Fruit fly (Drosophila melanogaster) whole organism, prepupa: ENCODE measurements around the gene CG33764.

Source experiments
- Blimp-1 ChIP-seq: fragments of 200-800 bp; sonication (Bioruptor generic); optimal IDR thresholded peaks from 3 replicates; lab custom pipeline; 2017; ENCODE audit warnings: missing biosample characterization, missing genetic modification characterization, mild to moderate bottlenecking, moderate library complexity, missing genetic modification reagents
- CG10631 ChIP-seq: fragments of 200-800 bp; sonication (Bioruptor generic); optimal IDR thresholded peaks from 2 replicates; lab custom pipeline; 2016; ENCODE audit warnings: missing biosample characterization, missing genetic modification characterization
- CG10669 ChIP-seq: fragments of 200-800 bp; sonication (Bioruptor generic); optimal IDR thresholded peaks from 3 replicates; lab custom pipeline; 2018; ENCODE audit warnings: missing biosample characterization, mild to moderate bottlenecking, missing genetic modification characterization, moderate library complexity
- CG11294 ChIP-seq: fragments of 200-800 bp; sonication (Bioruptor generic); IDR thresholded peaks from 2 replicates; pipeline ENCODE4 v1.3.6; 2022; ENCODE audit warnings: missing biosample characterization, missing genetic modification characterization
- CG11902 ChIP-seq: fragments of 200-800 bp; sonication (Bioruptor generic); optimal IDR thresholded peaks from 3 replicates; lab custom pipeline; 2016; ENCODE audit warnings: missing biosample characterization, missing genetic modification characterization
- CG15336 ChIP-seq: fragments of 200-800 bp; sonication (Bioruptor generic); IDR thresholded peaks from 2 replicates; pipeline ENCODE4 v1.3.6; 2022; ENCODE audit warnings: missing biosample characterization, missing genetic modification characterization
- CG1621 ChIP-seq: fragments of 200-800 bp; sonication (Bioruptor generic); optimal IDR thresholded peaks from 3 replicates; lab custom pipeline; 2018; ENCODE audit warnings: missing biosample characterization, mild to moderate bottlenecking, missing genetic modification characterization
- CG3032 ChIP-seq: fragments of 200-800 bp; optimal IDR thresholded peaks from 2 replicates; lab custom pipeline; 2019; ENCODE audit warnings: missing biosample characterization, mild to moderate bottlenecking, missing genetic modification characterization, moderate library complexity
- CG31627 ChIP-seq: fragments of 200-800 bp; sonication (Bioruptor generic); optimal IDR thresholded peaks from 3 replicates; lab custom pipeline; 2016; ENCODE audit warnings: missing biosample characterization, missing genetic modification characterization
- CG32006 ChIP-seq: fragments of 200-800 bp; sonication (Bioruptor generic); optimal IDR thresholded peaks from 3 replicates; lab custom pipeline; 2017; ENCODE audit warnings: missing biosample characterization, mild to moderate bottlenecking, missing genetic modification characterization
- CG3919 ChIP-seq: fragments of 200-800 bp; sonication (Bioruptor generic); optimal IDR thresholded peaks from 3 replicates; lab custom pipeline; 2016; ENCODE audit warnings: missing biosample characterization, missing genetic modification characterization
- CG6163 ChIP-seq: fragments of 200-800 bp; sonication (Bioruptor generic); IDR thresholded peaks from 3 replicates; pipeline ENCODE4 v1.3.6; 2022; ENCODE audit warnings: missing biosample characterization, missing genetic modification characterization
- CG6276 ChIP-seq: fragments of 200-800 bp; sonication (Bioruptor generic); optimal IDR thresholded peaks from 2 replicates; lab custom pipeline; 2017; ENCODE audit warnings: missing biosample characterization, mild to moderate bottlenecking, missing genetic modification characterization
- CG6792 ChIP-seq: fragments of 200-800 bp; sonication (Bioruptor generic); optimal IDR thresholded peaks from 3 replicates; lab custom pipeline; 2016; ENCODE audit warnings: missing biosample characterization, missing genetic modification characterization
- CG6808 ChIP-seq: fragments of 200-800 bp; sonication (Bioruptor generic); optimal IDR thresholded peaks from 3 replicates; lab custom pipeline; 2017; ENCODE audit warnings: missing biosample characterization, missing genetic modification characterization, mild to moderate bottlenecking, moderate library complexity, missing genetic modification reagents
- CG6854 ChIP-seq: fragments of 200-800 bp; sonication (Bioruptor generic); optimal IDR thresholded peaks from 2 replicates; lab custom pipeline; 2017; ENCODE audit warnings: missing biosample characterization, mild to moderate bottlenecking, missing genetic modification characterization
- CG8119 ChIP-seq: fragments of 200-800 bp; sonication (Bioruptor generic); IDR thresholded peaks from 3 replicates; pipeline ENCODE4 v1.3.6; 2022; ENCODE audit warnings: missing biosample characterization, missing genetic modification characterization
- CG8319 ChIP-seq: fragments of 200-800 bp; sonication (Bioruptor generic); optimal IDR thresholded peaks from 3 replicates; lab custom pipeline; 2016; ENCODE audit warnings: missing biosample characterization, missing genetic modification characterization
- CG8632 ChIP-seq: fragments of 200-800 bp; sonication (Bioruptor generic); optimal IDR thresholded peaks from 3 replicates; lab custom pipeline; 2016; ENCODE audit warnings: missing biosample characterization, missing genetic modification characterization
- CG9139 ChIP-seq: fragments of 200-800 bp; sonication (Bioruptor generic); optimal IDR thresholded peaks from 3 replicates; lab custom pipeline; 2017; ENCODE audit warnings: missing biosample characterization, mild to moderate bottlenecking, missing genetic modification characterization
- Eip78C ChIP-seq: fragments of 200-800 bp; sonication (Bioruptor generic); peaks from one replicate; lab custom pipeline; 2016; ENCODE audit warnings: missing biosample characterization, missing genetic modification characterization
- Eip93F ChIP-seq: fragments of 200-800 bp; sonication (Bioruptor generic); optimal IDR thresholded peaks from 2 replicates; lab custom pipeline; 2016; ENCODE audit warnings: missing biosample characterization, mild to moderate bottlenecking, missing genetic modification characterization
- Ets21C ChIP-seq: fragments of 200-800 bp; sonication (Bioruptor generic); optimal IDR thresholded peaks from 3 replicates; lab custom pipeline; 2016; ENCODE audit warnings: missing biosample characterization, missing genetic modification characterization
- Ets96B ChIP-seq: fragments of 200-800 bp; optimal IDR thresholded peaks from 2 replicates; lab custom pipeline; 2019; ENCODE audit warnings: missing biosample characterization, mild to moderate bottlenecking, missing genetic modification characterization, moderate library complexity
- Gug ChIP-seq: fragments of 200-800 bp; sonication (Bioruptor generic); IDR thresholded peaks from 2 replicates; pipeline ENCODE4 v1.3.6; 2022; ENCODE audit warnings: missing biosample characterization, missing genetic modification characterization
- Hr38 ChIP-seq: sonication (Bioruptor generic); optimal IDR thresholded peaks from 2 replicates; lab custom pipeline; 2016; ENCODE audit warnings: missing biosample characterization, missing genetic modification characterization
- Hr39 ChIP-seq: fragments of 200-800 bp; sonication (Bioruptor generic); optimal IDR thresholded peaks from 2 replicates; lab custom pipeline; 2016; ENCODE audit warnings: missing biosample characterization, missing genetic modification characterization
- Hr4 ChIP-seq: fragments of 200-800 bp; sonication (Bioruptor generic); optimal IDR thresholded peaks from 3 replicates; lab custom pipeline; 2016; ENCODE audit warnings: missing biosample characterization, missing genetic modification characterization
- Lpt ChIP-seq: fragments of 200-800 bp; sonication (Bioruptor generic); optimal IDR thresholded peaks from 3 replicates; lab custom pipeline; 2016; ENCODE audit warnings: missing biosample characterization, missing genetic modification characterization
- Met ChIP-seq: fragments of 200-800 bp; sonication (Bioruptor generic); optimal IDR thresholded peaks from 3 replicates; lab custom pipeline; 2016; ENCODE audit warnings: missing biosample characterization, missing genetic modification characterization
- OdsH ChIP-seq: fragments of 200-800 bp; sonication (Bioruptor generic); optimal IDR thresholded peaks from 3 replicates; lab custom pipeline; 2016; ENCODE audit warnings: missing biosample characterization, missing genetic modification characterization
- Smox ChIP-seq: fragments of 200-800 bp; sonication (Bioruptor generic); optimal IDR thresholded peaks from 3 replicates; lab custom pipeline; 2016; ENCODE audit warnings: missing biosample characterization, missing genetic modification characterization
- Sox102F ChIP-seq: fragments of 200-800 bp; sonication (Bioruptor generic); optimal IDR thresholded peaks from 2 replicates; lab custom pipeline; 2016; ENCODE audit warnings: missing biosample characterization, mild to moderate bottlenecking, missing genetic modification characterization
- dac ChIP-seq: fragments of 200-800 bp; sonication (Bioruptor generic); optimal IDR thresholded peaks from 2 replicates; lab custom pipeline; 2017; ENCODE audit warnings: missing biosample characterization, mild to moderate bottlenecking, missing genetic modification characterization
- dsx ChIP-seq: fragments of 200-800 bp; optimal IDR thresholded peaks from 3 replicates; lab custom pipeline; 2019; ENCODE audit warnings: missing biosample characterization, mild to moderate bottlenecking, missing genetic modification characterization, moderate library complexity; ENCODE audit not compliant: poor library complexity, severe bottlenecking
- fd59A ChIP-seq: fragments of 200-800 bp; sonication (Bioruptor generic); optimal IDR thresholded peaks from 2 replicates; lab custom pipeline; 2017; ENCODE audit warnings: missing biosample characterization, mild to moderate bottlenecking, missing genetic modification characterization, missing genetic modification reagents
- fd85E ChIP-seq: fragments of 200-800 bp; sonication (Bioruptor generic); optimal IDR thresholded peaks from 3 replicates; lab custom pipeline; 2016; ENCODE audit warnings: missing biosample characterization, missing genetic modification characterization
- fkh ChIP-seq: fragments of 200-800 bp; sonication (Bioruptor generic); optimal IDR thresholded peaks from 3 replicates; lab custom pipeline; 2017; ENCODE audit warnings: missing biosample characterization, mild to moderate bottlenecking, missing genetic modification characterization, moderate library complexity
- lz ChIP-seq: fragments of 200-800 bp; sonication (Bioruptor generic); optimal IDR thresholded peaks from 3 replicates; lab custom pipeline; 2016; ENCODE audit warnings: missing biosample characterization, missing genetic modification characterization
- net ChIP-seq: fragments of 200-800 bp; sonication (Bioruptor generic); optimal IDR thresholded peaks from 3 replicates; lab custom pipeline; 2016; ENCODE audit warnings: missing biosample characterization, missing genetic modification characterization
- pdm3 ChIP-seq: fragments of 200-800 bp; sonication (Bioruptor generic); optimal IDR thresholded peaks from 3 replicates; lab custom pipeline; 2016; ENCODE audit warnings: missing biosample characterization, missing genetic modification characterization
- salr ChIP-seq, 2 experiments: fragments of 200-800 bp; sonication (Bioruptor generic); optimal IDR thresholded peaks; 3 replicates each; lab custom pipeline; 2016 to 2018; ENCODE audit warnings: missing biosample characterization in 2 of 2, missing genetic modification characterization in 2 of 2, mild to moderate bottlenecking in 1 of 2
- spab ChIP-seq: fragments of 200-800 bp; sonication (Bioruptor generic); optimal IDR thresholded peaks from 2 replicates; lab custom pipeline; 2017; ENCODE audit warnings: missing biosample characterization, mild to moderate bottlenecking, missing genetic modification characterization, missing genetic modification reagents
- ss ChIP-seq, 2 experiments: fragments of 200-800 bp; sonication (Bioruptor generic); optimal IDR thresholded peaks; 2 replicates in 1 of 2; 3 replicates in 1 of 2; lab custom pipeline; 2017 to 2018; ENCODE audit warnings: mild to moderate bottlenecking in 2 of 2, missing biosample characterization in 2 of 2, missing genetic modification characterization in 2 of 2, moderate library complexity in 1 of 2
- svp ChIP-seq: fragments of 200-800 bp; sonication (Bioruptor generic); peaks from one replicate; lab custom pipeline; 2016; ENCODE audit warnings: missing biosample characterization, missing genetic modification characterization
- vri ChIP-seq: fragments of 200-800 bp; sonication (Bioruptor generic); optimal IDR thresholded peaks from 3 replicates; lab custom pipeline; 2016; ENCODE audit warnings: missing biosample characterization, mild to moderate bottlenecking, missing genetic modification characterization

Gene CG33764

dm6 chr3L:4272167-4272773 lies 5.0 kb upstream of the CG33764 start:
- peak; percentile 81 for TF ChIP-seq fkh (GFP tag; lab: Kevin White, UChicago)
- TF ChIP-seq CG15336 (GFP tag; lab: Robert Waterston, UW): no peak
- TF ChIP-seq Eip93F (GFP tag; lab: Kevin White, UChicago): no peak
- no peak for TF ChIP-seq CG11294 (GFP tag; lab: Robert Waterston, UW)
- TF ChIP-seq Eip78C (GFP tag; lab: Kevin White, UChicago): no peak
- no peak for TF ChIP-seq CG8119
- no peak for TF ChIP-seq ss (GFP tag; optimal IDR thresholded peaks at IDR 0.05; lab: Kevin White, UChicago)
- TF ChIP-seq, all 60 proteins: peak for 1

dm6 chr3L:4270949-4271827 lies 3.9 kb upstream of the CG33764 start:
- no peak for TF ChIP-seq CG6854 (GFP tag; lab: Kevin White, UChicago)
- TF ChIP-seq pdm3 (GFP tag; lab: Kevin White, UChicago): no peak
- no peak for TF ChIP-seq Eip93F (GFP tag; lab: Kevin White, UChicago)
- 0 out of 3 replicates have a peak, but pooled peaks have one; percentile 21 for TF ChIP-seq CG6163 (GFP tag; lab: Robert Waterston, UW)
- no peak for TF ChIP-seq Hr39 (GFP tag; lab: Kevin White, UChicago)
- no peak for TF ChIP-seq CG6808 (GFP tag; lab: Kevin White, UChicago)
- TF ChIP-seq Sox102F: peak; percentile 0
- TF ChIP-seq CG8319: no peak
- TF ChIP-seq fkh (GFP tag; lab: Kevin White, UChicago): no peak
- TF ChIP-seq salr (GFP tag; optimal IDR thresholded peaks at IDR 0.05; lab: Kevin White, UChicago): no peak
- TF ChIP-seq CG6792 (GFP tag; lab: Kevin White, UChicago): no peak
- peak; percentile 72 for TF ChIP-seq CG32006 (GFP tag; lab: Kevin White, UChicago)
- TF ChIP-seq Met (GFP tag; lab: Kevin White, UChicago): no peak
- TF ChIP-seq Blimp-1 (GFP tag; lab: Kevin White, UChicago): no peak
- no peak for TF ChIP-seq dac
- TF ChIP-seq CG3919 (GFP tag; lab: Kevin White, UChicago): peak; percentile 46
- TF ChIP-seq CG15336 (GFP tag; lab: Robert Waterston, UW): peak; percentile 28; the same call in 1 of the 2 replicates
- TF ChIP-seq CG8119: peak; percentile 45; the same call in 2 of the 3 replicates
- no peak for TF ChIP-seq Smox (GFP tag; lab: Kevin White, UChicago)
- TF ChIP-seq Gug (GFP tag; lab: Robert Waterston, UW): no peak
- TF ChIP-seq Hr38 (GFP tag; lab: Kevin White, UChicago): no peak
- no peak for TF ChIP-seq fd59A
- TF ChIP-seq net (GFP tag; lab: Kevin White, UChicago): no peak
- no peak for TF ChIP-seq CG6276 (GFP tag; lab: Kevin White, UChicago)
- no peak for TF ChIP-seq svp (GFP tag; lab: Kevin White, UChicago)
- TF ChIP-seq CG10669 (GFP tag; lab: Kevin White, UChicago): no peak
- no peak for TF ChIP-seq CG8632
- no peak for TF ChIP-seq CG31627 (GFP tag; lab: Kevin White, UChicago)
- no peak for TF ChIP-seq fd85E (GFP tag; lab: Kevin White, UChicago)
- TF ChIP-seq Ets21C (GFP tag; lab: Kevin White, UChicago): no peak
- no peak for TF ChIP-seq lz (GFP tag; lab: Kevin White, UChicago)
- peak; percentile 37 for TF ChIP-seq CG10631 (GFP tag; lab: Kevin White, UChicago)
- peak; percentile 13 for TF ChIP-seq spab (GFP tag; lab: Kevin White, UChicago)
- TF ChIP-seq CG9139: no peak
- no peak for TF ChIP-seq CG1621
- TF ChIP-seq Hr4 (GFP tag; lab: Kevin White, UChicago): no peak
- TF ChIP-seq dsx (GFP tag; lab: Kevin White, UChicago): peak; percentile 96
- TF ChIP-seq CG11902 (GFP tag; lab: Kevin White, UChicago): no peak
- no peak for TF ChIP-seq Lpt (GFP tag; lab: Kevin White, UChicago)
- peak; percentile 34 for TF ChIP-seq CG3032
- no peak for TF ChIP-seq CG11294 (GFP tag; lab: Robert Waterston, UW)
- TF ChIP-seq vri (GFP tag; lab: Kevin White, UChicago): no peak
- no peak for TF ChIP-seq Ets96B
- no peak for TF ChIP-seq OdsH (GFP tag; lab: Kevin White, UChicago)
